Worm (Caenorhabditis elegans): Measurements from ENCODE around the gene ins-17.

DNA sequence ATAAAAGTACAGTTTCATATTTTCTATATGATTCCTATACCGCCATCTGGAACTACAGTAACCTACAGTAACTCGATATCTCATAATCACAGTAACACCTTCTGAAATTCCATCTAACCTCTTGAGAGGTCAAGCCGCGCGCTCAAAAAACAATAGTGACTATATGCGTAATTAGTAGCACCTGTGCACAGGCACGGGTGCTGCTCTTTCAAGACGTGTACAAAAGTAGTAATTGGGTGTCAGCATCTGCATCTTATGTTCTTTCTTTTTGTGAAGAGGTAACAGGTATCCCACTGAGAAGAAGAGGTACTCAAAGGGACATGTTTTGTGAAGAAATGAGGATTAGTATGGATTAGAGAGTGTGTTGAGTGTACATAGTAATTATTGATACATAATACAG, 16.0 kb downstream of the ins-17 start:
- no peak for TF ChIP-seq unc-62 (GFP tag; optimal IDR thresholded peaks at IDR 0.05)
- TF ChIP-seq nhr-129 (tag; optimal IDR thresholded peaks at IDR 0.05), result no peak
- TF ChIP-seq skn-1 (tag; optimal IDR thresholded peaks at IDR 0.05), result no peak
- no peak for TF ChIP-seq nhr-11 (tag; optimal IDR thresholded peaks at IDR 0.05)
